Fruit fly (Drosophila melanogaster) ovary, adult (tissue): Measurements from ENCODE around the gene Traf6.

Experiments used
- CG17801 ChIP-seq: fragments of 200-800 bp; optimal IDR thresholded peaks from 2 replicates; lab custom pipeline; 2019; ENCODE audit warnings: missing biosample characterization, mild to moderate bottlenecking, missing genetic modification characterization, moderate library complexity; ENCODE audit not compliant: partially characterized antibody

The Traf6 gene

DNA sequence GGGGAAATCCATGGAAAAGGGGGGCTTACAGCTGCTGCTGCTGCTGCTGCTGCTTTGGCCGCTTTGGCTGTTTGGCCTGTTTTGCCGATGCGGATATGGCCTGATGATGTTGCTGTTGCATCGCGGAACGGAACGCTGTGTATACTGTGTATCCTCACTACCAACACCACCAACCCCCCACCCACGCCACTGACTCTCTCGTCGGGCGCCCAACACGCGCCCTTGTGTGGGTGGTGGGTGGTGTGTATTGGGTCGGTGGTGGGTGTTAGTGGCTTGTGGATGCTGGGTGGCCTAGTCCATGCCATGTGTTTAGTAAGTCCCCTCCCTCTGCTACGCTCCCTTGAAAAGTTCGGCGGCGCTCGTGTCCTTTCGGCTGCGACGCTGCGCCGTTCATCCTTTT lies 20.6 kb upstream of the Traf6 start:
- TF ChIP-seq CG17801 (GFP tag; lab: Kevin White, UChicago): no peak

DNA sequence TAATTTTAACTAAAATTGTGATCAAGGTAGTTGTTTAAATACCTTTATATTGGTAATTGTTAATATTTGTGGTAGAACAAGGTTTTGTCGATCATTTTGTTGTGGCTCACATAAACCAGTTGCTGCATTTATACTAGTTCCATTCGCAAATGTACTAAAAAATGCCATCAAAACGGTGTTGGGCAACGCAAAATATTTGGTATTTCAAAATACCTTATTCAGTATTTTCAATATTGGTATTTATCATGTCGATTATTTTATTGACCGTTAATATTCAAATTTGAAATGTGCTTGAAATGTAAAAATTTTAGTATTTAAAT lies 19.8 kb upstream of the Traf6 start, which contains the start of gene slpr:
Gene slpr, minus strand, starts transcription at position 156 of the 320 bp plus-strand sequence.
- no peak for TF ChIP-seq CG17801 (GFP tag; lab: Kevin White, UChicago)

DNA sequence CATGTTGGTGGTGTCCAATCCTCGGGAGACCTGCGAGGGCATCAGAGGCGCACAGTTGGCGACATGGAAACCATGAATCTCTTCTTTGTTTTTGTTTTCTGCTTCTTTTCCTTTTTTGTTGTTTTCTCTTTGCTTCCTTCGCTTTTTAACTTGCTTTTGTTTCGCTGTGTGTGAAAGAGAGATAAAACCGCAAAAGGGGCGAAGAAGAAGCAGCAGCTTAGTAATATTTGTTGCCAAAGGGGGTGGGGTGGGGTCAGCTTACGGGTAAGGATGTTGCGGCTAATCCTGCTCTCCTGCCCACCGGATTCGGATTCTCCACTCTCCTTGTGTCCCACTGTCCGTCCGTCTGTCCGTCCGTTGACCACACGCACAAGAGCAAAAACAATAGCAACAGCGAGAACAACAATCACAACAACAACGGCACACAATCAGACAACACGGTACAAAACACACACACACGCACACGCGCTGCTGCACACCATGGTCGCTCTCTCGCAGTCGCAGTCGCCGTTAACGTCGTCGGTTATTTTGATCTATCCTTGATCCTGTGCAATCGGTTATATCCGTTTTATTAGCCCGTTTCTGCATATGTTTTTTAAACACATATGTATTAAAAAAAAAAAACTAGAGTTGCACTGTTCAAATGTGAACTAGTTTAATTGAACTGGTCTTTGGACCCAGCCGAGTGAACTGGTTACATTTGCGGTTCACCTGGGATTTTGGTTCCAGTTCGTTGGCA lies 19.3 kb upstream of the Traf6 start:
- peak; percentile 18 for TF ChIP-seq CG17801 (GFP tag; lab: Kevin White, UChicago)

DNA sequence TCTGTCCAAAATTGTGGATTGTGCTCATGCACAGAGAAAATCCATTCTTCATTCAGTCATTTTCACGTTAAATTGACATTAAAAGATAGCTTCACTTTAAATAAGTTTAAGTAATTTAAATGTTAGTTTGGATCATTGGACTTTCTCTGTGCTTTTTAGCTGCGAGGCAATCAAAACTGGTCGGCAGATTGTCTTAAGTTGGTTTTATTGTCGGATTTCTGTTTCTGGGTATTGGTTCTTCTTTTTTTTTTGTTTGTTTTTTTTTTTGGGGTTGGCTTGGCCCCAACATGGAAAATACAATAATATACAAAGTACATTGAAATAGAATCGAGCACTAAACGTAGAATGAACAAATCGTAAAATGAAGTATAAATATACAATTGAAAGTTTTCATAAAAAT lies 13.0 kb upstream of the Traf6 start, which contains the start of gene CG2278:
Gene CG2278, minus strand, starts transcription at position 101 of the 400 bp plus-strand sequence.
- TF ChIP-seq CG17801 (GFP tag; lab: Kevin White, UChicago): no peak

DNA sequence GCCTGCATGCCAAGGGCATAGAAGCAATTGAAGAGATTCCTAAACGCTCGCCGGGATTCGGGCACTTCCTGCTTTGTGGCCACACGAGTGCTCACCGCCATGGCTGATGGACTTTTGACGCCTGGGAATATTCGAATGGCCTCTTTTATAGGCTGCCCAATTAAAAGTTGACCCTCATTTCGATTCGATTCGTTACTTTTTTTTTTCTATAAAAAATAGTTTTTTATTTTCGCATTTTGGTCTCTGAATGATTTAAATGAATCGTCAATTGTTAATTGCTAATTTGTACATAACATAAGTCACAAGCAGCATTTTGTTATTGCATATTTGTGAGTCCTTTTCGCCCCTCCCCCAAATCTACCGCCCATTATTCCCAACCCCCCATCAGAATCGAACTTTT lies 8.4 kb upstream of the Traf6 start, which contains the start of gene Or7a:
Gene Or7a, minus strand, starts transcription at position 101 of the 400 bp plus-strand sequence.
- no peak for TF ChIP-seq CG17801 (GFP tag; lab: Kevin White, UChicago)

- no peak for TF ChIP-seq CG17801 (GFP tag; lab: Kevin White, UChicago)
These were observed 6.3 kb upstream of the Traf6 start for dm6 chrX:8163452-8163851.

- TF ChIP-seq CG17801 (GFP tag; lab: Kevin White, UChicago): no peak
These were observed 5.5 kb upstream of the Traf6 start, which contains the start of gene CG10761 for dm6 chrX:8162692-8163091. Gene CG10761, minus strand, starts transcription at chrX:8162792.

DNA sequence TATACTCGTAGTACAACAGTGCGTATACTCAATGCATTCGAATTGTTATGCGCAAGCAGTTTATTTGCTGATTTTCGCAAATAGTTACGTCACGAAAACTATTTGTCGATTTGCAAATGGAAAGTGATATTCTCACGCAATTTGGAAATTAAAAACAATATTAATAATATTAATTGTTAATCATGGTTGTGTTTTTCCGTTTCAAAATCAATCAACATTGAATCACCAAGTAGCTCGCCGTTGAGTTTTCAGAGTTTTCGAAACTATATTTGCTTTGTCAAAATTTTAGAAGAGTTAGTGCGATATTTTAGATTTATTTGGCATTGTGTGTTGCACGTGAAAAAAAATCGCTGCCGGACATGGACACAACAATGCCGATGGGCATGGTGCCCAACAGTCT lies 2.6 kb upstream of the Traf6 start, which contains the start of gene CG15337:
Gene CG15337, plus strand, starts transcription at position 301 of the 400 bp plus-strand sequence.
- no peak for TF ChIP-seq CG17801 (GFP tag; lab: Kevin White, UChicago)

dm6 chrX:8158942-8159472 lies 1.8 kb upstream of the Traf6 start:
- TF ChIP-seq CG17801 (GFP tag; lab: Kevin White, UChicago): no peak

DNA sequence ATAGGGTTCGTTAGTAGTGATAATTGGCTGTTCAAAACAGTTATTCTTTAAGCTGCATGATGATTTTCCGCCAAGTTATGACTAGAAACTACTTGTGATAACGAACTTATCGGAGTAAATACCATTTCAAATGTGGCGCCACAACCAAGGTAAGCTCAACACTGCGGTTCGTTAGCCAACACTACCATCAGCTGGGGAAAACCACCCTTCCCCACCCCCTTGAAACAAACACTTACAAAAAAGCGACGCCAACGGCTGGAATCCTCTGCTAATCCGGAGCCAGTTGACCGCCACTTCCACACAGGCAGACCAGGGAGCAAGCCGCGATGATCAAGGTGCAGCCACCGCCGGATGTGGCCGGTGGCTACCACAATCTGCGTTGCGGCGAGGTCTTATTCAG lies 4.5 kb downstream of the Traf6 start, which contains the start of gene CG18262:
Gene CG18262, plus strand, starts transcription at position 231 of the 400 bp plus-strand sequence.
- no peak for TF ChIP-seq CG17801 (GFP tag; lab: Kevin White, UChicago)

dm6 chrX:8152077-8152476 lies 5.1 kb downstream of the Traf6 start, which contains the start of gene Gbeta5:
Gene Gbeta5, minus strand, starts transcription at chrX:8152275.
- no peak for TF ChIP-seq CG17801 (GFP tag; lab: Kevin White, UChicago)

DNA sequence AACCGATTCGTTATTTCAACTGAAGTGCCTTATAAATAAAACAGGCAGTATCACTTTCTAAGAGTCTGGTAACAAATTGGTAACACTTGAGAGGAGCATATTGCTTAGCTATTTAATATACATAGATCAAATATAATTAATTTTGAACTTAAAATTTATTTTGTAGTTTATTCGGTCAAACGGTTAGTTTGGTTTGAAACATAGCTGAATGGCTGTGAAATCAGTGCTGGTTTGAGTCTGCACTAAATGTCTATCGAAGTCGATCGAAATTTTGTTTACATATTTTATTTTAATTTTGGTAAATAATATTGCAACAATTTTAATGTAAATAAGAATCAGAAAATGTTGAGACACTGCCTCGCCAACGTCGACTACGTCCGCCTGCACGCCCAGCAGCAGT lies 8.6 kb downstream of the Traf6 start, which contains the start of gene CG10959:
Gene CG10959, plus strand, starts transcription at position 228 of the 400 bp plus-strand sequence.
- no peak for TF ChIP-seq CG17801 (GFP tag; lab: Kevin White, UChicago)

- TF ChIP-seq CG17801 (GFP tag; lab: Kevin White, UChicago): no peak
These were observed 9.5 kb downstream of the Traf6 start, which contains the start of gene CG15336 for dm6 chrX:8147649-8148048. Gene CG15336, plus strand, starts transcription at chrX:8147949.

DNA sequence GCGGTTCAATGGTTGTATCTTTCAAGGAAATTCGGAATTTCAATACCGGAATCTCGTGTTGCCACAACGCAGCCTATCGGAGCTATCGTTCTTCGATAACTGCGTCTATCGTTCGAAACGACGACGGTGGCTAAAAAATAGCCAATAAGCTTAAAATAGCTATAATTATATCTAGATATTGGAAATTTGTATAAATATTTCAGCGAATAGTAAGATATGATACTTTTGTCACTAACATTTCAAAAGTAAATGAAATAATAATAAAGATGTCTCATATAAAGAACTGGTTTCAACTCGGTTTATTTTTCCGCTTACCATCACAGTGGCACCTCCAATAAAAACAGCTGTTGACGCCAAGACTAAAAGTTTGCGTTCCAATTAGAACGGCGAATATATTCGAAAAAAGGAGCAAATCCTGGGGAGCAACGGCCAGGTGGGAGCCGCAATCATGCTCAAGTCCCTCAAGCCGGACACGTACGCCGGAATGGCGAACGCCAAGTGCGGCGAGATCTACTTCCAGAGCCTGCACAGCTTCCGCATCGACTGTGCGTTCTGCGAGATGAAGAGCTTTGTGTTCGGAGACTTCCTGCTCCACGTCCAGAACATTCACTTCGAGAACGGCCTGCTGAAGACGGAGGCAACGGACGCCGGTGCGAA lies 11.6 kb downstream of the Traf6 start, which contains the start of the genes alpha-PheRS and CG2129:
Gene alpha-PheRS, minus strand, starts transcription at position 102 of the 657 bp plus-strand sequence.
Gene CG2129, plus strand, starts transcription at position 339 of the 657 bp plus-strand sequence.
- peak; percentile 75 for TF ChIP-seq CG17801 (GFP tag; lab: Kevin White, UChicago)

DNA sequence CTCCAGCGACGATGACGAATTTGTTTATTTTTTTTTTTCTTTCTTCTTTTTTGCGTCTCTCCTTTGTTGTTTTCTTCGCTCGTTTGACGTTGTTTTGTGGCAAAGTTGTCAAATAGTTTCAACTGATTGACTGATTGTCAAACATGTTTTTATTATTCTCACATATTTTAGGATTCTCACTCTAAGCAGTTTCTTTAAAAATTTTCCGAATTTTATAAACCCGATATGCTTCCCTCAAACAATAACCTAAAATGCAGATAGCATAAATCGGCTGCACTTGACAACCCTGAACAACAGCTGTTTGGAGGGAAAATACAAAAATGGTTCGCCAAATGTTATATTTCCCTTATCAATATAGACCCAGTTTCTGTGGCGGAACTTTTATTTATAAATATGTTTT lies 13.6 kb downstream of the Traf6 start, which contains the start of gene CG17982:
Gene CG17982, minus strand, starts transcription at position 299 of the 400 bp plus-strand sequence.
- peak; percentile 97 for TF ChIP-seq CG17801 (GFP tag; lab: Kevin White, UChicago)
